Fruit fly (Drosophila melanogaster): Measurements from ENCODE around the gene CG6845.

CG6845 gene

dm6 chr3L:184251-184650 is 38.0 kb downstream of the CG6845 start, which contains the start of the genes CG34140, Mkp and Mtch (continued):
- TF ChIP-seq CG11398 (GFP tag; optimal IDR thresholded peaks at IDR 0.05) (peak; percentile 71), CG8924 (tag; optimal IDR thresholded peaks at IDR 0.05) (peak; percentile 82), scrt (GFP tag; optimal IDR thresholded peaks at IDR 0.05) (no peak), Myb (GFP tag; optimal IDR thresholded peaks at IDR 0.05) (peak; percentile 72), pros (GFP tag; optimal IDR thresholded peaks at IDR 0.05) (no peak), inv (GFP tag; IDR thresholded peaks at IDR 0.05; ENCODE audit: partially characterized antibody) (peak; percentile 91), CG4282 (GFP tag; optimal IDR thresholded peaks at IDR 0.05) (peak; percentile 71), tgo (GFP tag; IDR thresholded peaks at IDR 0.05) (peak; percentile 70), CG32532 (GFP tag; IDR thresholded peaks at IDR 0.05) (peak; percentile 91), CG8478 (optimal IDR thresholded peaks at IDR 0.05) (no peak), ftz-f1 (GFP tag; optimal IDR thresholded peaks at IDR 0.05) (peak; percentile 49), kah (GFP tag; optimal IDR thresholded peaks at IDR 0.05) (peak; percentile 83), CG4854 (GFP tag; optimal IDR thresholded peaks at IDR 0.05) (no peak), ranshi (GFP tag; IDR thresholded peaks at IDR 0.05) (peak; percentile 80; the same call in 1 of the 2 replicates), ttk (GFP tag; IDR thresholded peaks at IDR 0.05) (peak; percentile 73), CG3847 (GFP tag; IDR thresholded peaks at IDR 0.05) (peak; percentile 88), CG12071 (GFP tag; optimal IDR thresholded peaks at IDR 0.05) (no peak), ash1 (GFP tag; optimal IDR thresholded peaks at IDR 0.05) (peak; percentile 9), CG18764 (GFP tag; optimal IDR thresholded peaks at IDR 0.05) (peak; percentile 72), Bgb (GFP tag; IDR thresholded peaks at IDR 0.05; ENCODE audit: partially characterized antibody) (peak; percentile 89), rib (GFP tag; IDR thresholded peaks at IDR 0.05) (peak; percentile 76), ab (GFP tag; optimal IDR thresholded peaks at IDR 0.05) (peak; percentile 69), grn (GFP tag; optimal IDR thresholded peaks at IDR 0.05) (no peak), zen (tag; optimal IDR thresholded peaks at IDR 0.05) (peak; percentile 78), fd96Cb (tag; optimal IDR thresholded peaks at IDR 0.05) (peak; percentile 69), Sry-δ (GFP tag; optimal IDR thresholded peaks at IDR 0.05) (peak; percentile 99), Dref (GFP tag; IDR thresholded peaks at IDR 0.05) (peak; percentile 74), CG2120 (GFP tag; optimal IDR thresholded peaks at IDR 0.05) (peak; percentile 95), pita (GFP tag; optimal IDR thresholded peaks at IDR 0.05) (no peak), ind (GFP tag; optimal IDR thresholded peaks at IDR 0.05) (peak; percentile 91), Sox102F (GFP tag; optimal IDR thresholded peaks at IDR 0.05) (no peak), tin (GFP tag; optimal IDR thresholded peaks at IDR 0.05) (peak; percentile 91), kni (GFP tag; optimal IDR thresholded peaks at IDR 0.05) (peak; percentile 81), z (GFP tag; IDR thresholded peaks at IDR 0.05) (no peak), D19B (GFP tag; optimal IDR thresholded peaks at IDR 0.05) (no peak), CG1832 (GFP tag; optimal IDR thresholded peaks at IDR 0.05) (no peak), Doc2 (GFP tag; IDR thresholded peaks at IDR 0.05) (no peak), Opbp (GFP tag; IDR thresholded peaks at IDR 0.05; ENCODE audit: partially characterized antibody) (peak; percentile 82), Dip3 (GFP tag; optimal IDR thresholded peaks at IDR 0.05) (peak; percentile 93), NC2α (GFP tag; optimal IDR thresholded peaks at IDR 0.05) (peak; percentile 65), Dp (GFP tag; optimal IDR thresholded peaks at IDR 0.05) (peak; percentile 36), CoRest (tag; optimal IDR thresholded peaks at IDR 0.05) (no peak), schlank (tag; optimal IDR thresholded peaks at IDR 0.05) (no peak), lov (optimal IDR thresholded peaks at IDR 0.05) (no peak), lov (GFP tag; IDR thresholded peaks at IDR 0.05) (peak; percentile 65; the same call in 1 of the 3 replicates), cas (GFP tag; IDR thresholded peaks at IDR 0.05) (peak; percentile 77), knrl (GFP tag; IDR thresholded peaks at IDR 0.05; ENCODE audit: partially characterized antibody) (peak; percentile 97), Spps (tag; optimal IDR thresholded peaks at IDR 0.05) (peak; percentile 66), sqz (GFP tag; optimal IDR thresholded peaks at IDR 0.05) (no peak), Dip2 (GFP tag; IDR thresholded peaks at IDR 0.05) (no peak), Hmx (GFP tag; optimal IDR thresholded peaks at IDR 0.05) (no peak), CG15479 (GFP tag; optimal IDR thresholded peaks at IDR 0.05) (no peak)

Data from whole organism, embryonic.